Worm (Caenorhabditis elegans): ENCODE data around the gene srm-4.
"Not testable (repeated sequence)": the region's sequence is repeated elsewhere in the genome, so short reads cannot be mapped to it uniquely, and the experiment has no call there.

The srm-4 gene

ce11 chrV:14333116-14333515 lies at the start of gene srm-4:
TSS of gene srm-4 (plus strand) at chrV:14333416.
- TF ChIP-seq dao-5 (tag; optimal IDR thresholded peaks at IDR 0.05) (no peak), him-1 (tag; optimal IDR thresholded peaks at IDR 0.05) (no peak), W03F9.2 (tag; optimal IDR thresholded peaks at IDR 0.05) (no peak)

DNA sequence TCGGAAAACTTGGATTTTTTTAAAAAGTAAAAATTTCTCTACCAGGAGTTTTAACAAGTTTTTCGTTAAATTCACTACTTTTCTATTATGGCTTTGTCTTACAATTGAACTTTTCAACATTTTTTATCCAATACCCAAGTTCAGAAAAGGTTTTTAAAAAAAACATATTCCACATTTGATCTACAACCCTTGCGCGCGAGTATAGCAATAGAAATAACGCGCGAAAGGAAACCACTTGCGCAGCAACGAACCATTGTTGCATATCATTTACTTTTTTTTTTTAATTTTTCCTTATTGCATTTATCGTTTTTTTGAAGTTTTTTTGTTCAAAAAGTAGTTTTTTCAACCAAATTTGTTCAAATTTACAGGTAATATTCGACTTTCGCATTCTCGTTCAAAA lies 47.4 kb upstream of the srm-4 start, which contains the start of gene F40G12.11:
TSS of gene F40G12.11 (plus strand) at position 369 of the 400 bp plus-strand sequence.
- no peak for TF ChIP-seq W03F9.2 (tag; optimal IDR thresholded peaks at IDR 0.05)
- TF ChIP-seq him-1 (tag; optimal IDR thresholded peaks at IDR 0.05) = no peak
- no peak for TF ChIP-seq dao-5 (tag; optimal IDR thresholded peaks at IDR 0.05)

- TF ChIP-seq dao-5 (tag; optimal IDR thresholded peaks at IDR 0.05) (no peak), W03F9.2 (tag; optimal IDR thresholded peaks at IDR 0.05) (no peak), him-1 (tag; optimal IDR thresholded peaks at IDR 0.05) (no peak)
Measured at ce11 chrV:14289363-14289762, 43.9 kb upstream of the srm-4 start, which contains the start of gene F14D7.1. TSS of gene F14D7.1 (minus strand) at chrV:14289463.

DNA sequence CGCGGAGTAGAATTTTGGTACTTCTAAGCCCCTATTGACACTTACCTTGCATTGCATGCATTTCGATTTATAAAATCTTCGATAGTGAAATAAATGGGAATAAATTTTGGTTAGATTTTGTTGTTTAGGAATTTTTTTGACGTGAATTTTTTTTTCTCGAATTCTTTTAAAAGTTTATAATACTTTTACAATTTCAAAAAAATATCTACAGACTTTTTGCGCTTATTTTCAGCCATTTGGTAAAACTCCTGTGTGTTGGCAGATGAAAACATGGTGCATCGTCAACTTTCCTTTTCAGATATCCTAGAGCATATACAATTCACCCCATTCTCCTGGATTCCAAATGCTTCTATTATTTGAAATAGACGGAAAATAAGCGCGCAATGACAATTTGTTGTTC lies 42.6 kb upstream of the srm-4 start, which contains the start of gene F14D7.18:
TSS of gene F14D7.18 (minus strand) at position 101 of the 400 bp plus-strand sequence.
- no peak for TF ChIP-seq him-1 (tag; optimal IDR thresholded peaks at IDR 0.05)
- no peak for TF ChIP-seq dao-5 (tag; optimal IDR thresholded peaks at IDR 0.05)
- no peak for TF ChIP-seq W03F9.2 (tag; optimal IDR thresholded peaks at IDR 0.05)

DNA sequence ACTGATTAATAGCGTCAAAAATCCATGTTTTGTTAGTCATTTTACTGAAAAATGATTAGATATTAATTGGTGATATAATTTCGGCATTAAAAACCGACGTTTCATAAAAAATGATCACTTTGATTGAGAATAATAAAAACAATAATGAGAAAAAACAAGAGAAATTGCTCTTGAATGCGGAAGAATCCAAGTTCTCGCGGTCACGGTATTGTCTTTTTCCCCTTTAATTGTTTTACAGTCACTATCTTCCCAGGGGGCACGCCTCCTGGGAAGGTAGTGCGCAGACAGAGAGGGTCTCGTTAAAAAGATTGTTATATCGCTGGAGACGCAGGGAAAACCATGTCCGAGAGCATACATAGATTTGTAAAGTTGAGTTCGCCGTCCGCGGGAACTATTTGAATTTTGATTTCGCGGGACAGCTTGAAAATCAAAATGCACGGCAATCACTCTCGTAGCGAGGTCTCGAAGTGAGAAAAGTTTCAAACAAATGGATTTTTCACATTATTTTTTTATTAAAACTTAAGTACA lies 39.5 kb upstream of the srm-4 start, which contains the start of gene F14D7.2:
TSS of gene F14D7.2 (minus strand) at position 51 of the 528 bp plus-strand sequence.
- TF ChIP-seq him-1 (tag; optimal IDR thresholded peaks at IDR 0.05) = no peak
- TF ChIP-seq dao-5 (tag; optimal IDR thresholded peaks at IDR 0.05) = no peak
- no peak for TF ChIP-seq W03F9.2 (tag; optimal IDR thresholded peaks at IDR 0.05)

ce11 chrV:14294396-14294795 lies 38.8 kb upstream of the srm-4 start, which contains the start of gene F14D7.9:
TSS of gene F14D7.9 (plus strand) at chrV:14294696.
- no peak for TF ChIP-seq W03F9.2 (tag; optimal IDR thresholded peaks at IDR 0.05)
- TF ChIP-seq dao-5 (tag; optimal IDR thresholded peaks at IDR 0.05) = no peak
- TF ChIP-seq him-1 (tag; optimal IDR thresholded peaks at IDR 0.05) = no peak

ce11 chrV:14296499-14296898 lies 36.7 kb upstream of the srm-4 start, which contains the start of gene F14D7.3:
TSS of gene F14D7.3 (plus strand) at chrV:14296799.
- TF ChIP-seq W03F9.2 (tag; optimal IDR thresholded peaks at IDR 0.05) = no peak
- TF ChIP-seq him-1 (tag; optimal IDR thresholded peaks at IDR 0.05) = no peak
- TF ChIP-seq dao-5 (tag; optimal IDR thresholded peaks at IDR 0.05) = no peak

DNA sequence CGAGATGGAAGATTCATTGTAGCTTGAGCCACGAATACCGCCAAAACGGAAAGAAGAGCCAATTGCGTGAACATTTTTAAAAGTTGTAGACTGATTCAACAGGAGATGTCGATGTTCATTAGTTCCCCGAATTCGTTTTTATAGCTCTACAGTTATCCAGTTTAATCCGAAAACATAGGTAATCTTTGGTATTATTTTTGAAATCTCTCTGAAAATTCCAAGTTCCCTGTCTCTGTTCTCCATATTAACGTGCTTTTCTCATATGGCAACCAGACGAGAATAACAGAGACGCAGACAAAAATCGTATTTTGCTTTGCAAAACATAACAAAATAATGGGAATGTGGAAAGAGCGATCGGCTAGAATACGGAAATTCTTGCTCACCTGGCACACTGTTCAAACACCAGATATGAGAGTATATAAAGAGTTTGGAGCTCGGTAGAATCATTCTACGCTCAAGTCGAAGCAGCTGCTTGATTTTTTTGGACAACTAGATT lies 33.6 kb upstream of the srm-4 start, which contains the start of the genes spig-3 and F14D7.12:
TSS of gene spig-3 (minus strand) at position 101 of the 496 bp plus-strand sequence.
TSS of gene F14D7.12 (plus strand) at position 446 of the 496 bp plus-strand sequence.
- no peak for TF ChIP-seq dao-5 (tag; optimal IDR thresholded peaks at IDR 0.05)
- TF ChIP-seq him-1 (tag; optimal IDR thresholded peaks at IDR 0.05) = no peak
- no peak for TF ChIP-seq W03F9.2 (tag; optimal IDR thresholded peaks at IDR 0.05)

ce11 chrV:14301076-14301475 lies 32.1 kb upstream of the srm-4 start, which contains the start of gene F14D7.6:
TSS of gene F14D7.6 (plus strand) at chrV:14301413.
- no peak for TF ChIP-seq him-1 (tag; optimal IDR thresholded peaks at IDR 0.05)
- TF ChIP-seq dao-5 (tag; optimal IDR thresholded peaks at IDR 0.05) = no peak
- no peak for TF ChIP-seq W03F9.2 (tag; optimal IDR thresholded peaks at IDR 0.05)

DNA sequence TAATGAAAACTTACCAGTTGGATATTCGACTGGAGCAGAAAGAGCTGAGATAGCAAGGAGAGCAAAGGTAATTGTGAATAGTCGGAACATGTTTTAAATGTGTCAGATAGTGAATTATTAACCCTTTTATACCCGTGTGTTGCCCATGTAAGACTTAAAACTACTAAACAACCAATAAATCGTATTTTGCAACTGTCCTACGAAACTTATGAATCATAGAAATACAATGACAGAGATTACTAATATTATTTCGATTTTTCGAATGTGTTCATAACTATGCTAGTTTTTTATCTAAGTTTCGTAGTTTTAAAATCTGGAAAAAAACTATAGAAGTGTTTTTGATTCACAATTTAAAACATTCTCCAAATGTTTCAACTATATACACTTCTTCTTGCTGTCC lies 26.4 kb upstream of the srm-4 start, which contains the start of gene spig-4:
TSS of gene spig-4 (minus strand) at position 101 of the 400 bp plus-strand sequence.
- TF ChIP-seq him-1, W03F9.2, dao-5 (tag; optimal IDR thresholded peaks at IDR 0.05): not testable (repeated sequence)

DNA sequence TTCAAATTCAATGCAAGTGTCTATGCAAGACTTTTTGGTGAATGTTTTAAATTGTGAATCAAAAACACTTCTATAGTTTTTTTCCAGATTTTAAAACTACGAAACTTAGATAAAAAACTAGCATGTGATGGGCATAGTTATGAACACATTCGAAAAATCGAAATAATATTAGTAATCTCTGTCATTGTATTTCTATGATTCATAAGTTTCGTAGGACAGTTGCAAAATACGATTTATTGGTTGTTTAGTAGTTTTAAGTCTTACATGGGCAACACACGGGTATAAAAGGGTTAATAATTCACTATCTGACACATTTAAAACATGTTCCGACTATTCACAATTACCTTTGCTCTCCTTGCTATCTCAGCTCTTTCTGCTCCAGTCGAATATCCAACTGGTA lies 25.1 kb upstream of the srm-4 start, which contains the start of gene spig-5:
TSS of gene spig-5 (plus strand) at position 301 of the 400 bp plus-strand sequence.
- TF ChIP-seq dao-5, W03F9.2, him-1 (tag; optimal IDR thresholded peaks at IDR 0.05): not testable (repeated sequence)

DNA sequence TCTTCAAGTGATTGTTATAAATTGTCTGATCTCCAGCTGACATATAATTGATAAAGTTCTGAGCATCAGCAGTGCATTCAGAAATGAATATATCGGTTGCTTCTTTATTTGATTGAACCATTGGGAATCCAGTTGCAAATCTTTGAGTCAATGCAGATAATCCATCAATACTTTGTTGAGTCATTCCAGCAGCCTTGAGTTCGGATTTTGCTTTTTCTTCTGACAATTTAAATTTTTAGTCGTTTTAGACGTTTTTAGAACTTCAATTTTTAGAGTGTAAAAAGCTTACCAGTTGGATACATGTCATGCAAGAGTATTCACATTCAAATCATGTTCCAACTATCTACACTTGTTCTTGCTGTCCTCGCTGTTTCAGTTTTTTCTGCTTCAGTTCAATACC lies 23.6 kb upstream of the srm-4 start, which contains the start of gene F14D7.14:
TSS of gene F14D7.14 (plus strand) at position 301 of the 400 bp plus-strand sequence.
- not testable (repeated sequence) for TF ChIP-seq W03F9.2, dao-5, him-1 (tag; optimal IDR thresholded peaks at IDR 0.05)

DNA sequence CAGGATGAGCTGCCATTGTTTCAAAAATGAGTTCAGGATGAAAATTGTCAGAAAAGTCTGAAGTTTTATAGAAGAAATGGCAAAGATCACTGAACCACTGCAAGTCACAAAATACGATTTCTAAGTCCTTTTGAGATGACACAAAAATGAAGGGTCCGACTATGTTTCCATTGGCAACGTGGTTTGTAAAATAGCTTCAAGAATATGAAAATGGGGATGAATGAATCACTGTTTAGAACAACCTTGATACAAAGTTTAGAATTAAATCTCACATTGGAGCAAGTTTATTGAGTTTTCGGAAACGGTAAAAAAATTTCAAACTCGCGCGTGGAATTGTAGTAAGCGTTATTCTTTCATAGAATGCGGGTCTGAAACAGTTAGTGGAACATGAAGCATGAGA lies 22.1 kb upstream of the srm-4 start, which contains the start of gene ddn-3:
TSS of gene ddn-3 (minus strand) at position 101 of the 400 bp plus-strand sequence.
- no peak for TF ChIP-seq dao-5 (tag; optimal IDR thresholded peaks at IDR 0.05)
- TF ChIP-seq him-1 (tag; optimal IDR thresholded peaks at IDR 0.05) = no peak
- no peak for TF ChIP-seq W03F9.2 (tag; optimal IDR thresholded peaks at IDR 0.05)

ce11 chrV:14312695-14313094 lies 20.5 kb upstream of the srm-4 start, which contains the start of gene F14D7.8:
TSS of gene F14D7.8 (minus strand) at chrV:14312795.
- no peak for TF ChIP-seq W03F9.2 (tag; optimal IDR thresholded peaks at IDR 0.05)
- no peak for TF ChIP-seq dao-5 (tag; optimal IDR thresholded peaks at IDR 0.05)
- TF ChIP-seq him-1 (tag; optimal IDR thresholded peaks at IDR 0.05) = no peak
